Worm (Caenorhabditis elegans) whole organism, L2 larva: ENCODE data around the gene erg-28.
A peak's percentile ranks its signal among the peaks of the same experiment; 100 is the strongest.

Experiments
- C34F6.9 ChIP-seq: fragments of 150-350 bp; optimal IDR thresholded peaks from 2 replicates; lab custom pipeline; 2014; ENCODE audit warnings: missing biosample characterization, missing genetic modification characterization
- F13H6.1 ChIP-seq: sonication (generic microtip); optimal IDR thresholded peaks from 2 replicates; lab custom pipeline; 2016; ENCODE audit warnings: missing genetic modification characterization, missing compliant biosample characterization
- R02D3.7 ChIP-seq: fragments of 150-350 bp; optimal IDR thresholded peaks from 2 replicates; lab custom pipeline; 2014; ENCODE audit warnings: missing biosample characterization, missing genetic modification characterization
- ZK546.5 ChIP-seq: sonication (generic microtip); optimal IDR thresholded peaks from 2 replicates; lab custom pipeline; 2017; ENCODE audit warnings: missing biosample characterization, missing genetic modification characterization
- alr-1 ChIP-seq: fragments of 150-350 bp; optimal IDR thresholded peaks from 2 replicates; lab custom pipeline; 2014; ENCODE audit warnings: missing biosample characterization, missing genetic modification characterization
- aly-2 ChIP-seq: fragments of 150-350 bp; optimal IDR thresholded peaks from 2 replicates; lab custom pipeline; 2014; ENCODE audit warnings: missing biosample characterization, missing genetic modification characterization
- ceh-82 ChIP-seq: fragments of 150-350 bp; optimal IDR thresholded peaks from 2 replicates; lab custom pipeline; 2014; ENCODE audit warnings: missing biosample characterization, missing genetic modification characterization
- crh-2 ChIP-seq: sonication (generic microtip); optimal IDR thresholded peaks from 2 replicates; lab custom pipeline; 2017; ENCODE audit warnings: missing biosample characterization, missing genetic modification characterization
- egl-27 ChIP-seq: sonication (generic microtip); optimal IDR thresholded peaks from 3 replicates; lab custom pipeline; 2017; ENCODE audit warnings: missing biosample characterization, missing genetic modification reagents, missing genetic modification characterization
- elt-1 ChIP-seq: fragments of 150-350 bp; optimal IDR thresholded peaks from 2 replicates; lab custom pipeline; 2014; ENCODE audit warnings: missing biosample characterization, missing genetic modification characterization
- elt-3 ChIP-seq: sonication (generic microtip); optimal IDR thresholded peaks from 2 replicates; lab custom pipeline; 2017; ENCODE audit warnings: missing biosample characterization, missing genetic modification characterization
- fos-1 ChIP-seq: fragments of 150-350 bp; optimal IDR thresholded peaks from 2 replicates; lab custom pipeline; 2014; ENCODE audit warnings: missing biosample characterization, missing genetic modification characterization
- gmeb-1 ChIP-seq: fragments of 150-350 bp; optimal IDR thresholded peaks from 2 replicates; lab custom pipeline; 2014; ENCODE audit warnings: missing biosample characterization, missing genetic modification characterization
- lin-11 ChIP-seq: fragments of 150-350 bp; sonication (generic microtip); optimal IDR thresholded peaks from 2 replicates; lab custom pipeline; 2014; ENCODE audit warnings: missing biosample characterization, missing genetic modification characterization, inconsistent platforms, mixed read lengths
- lin-13 ChIP-seq: fragments of 150-350 bp; optimal IDR thresholded peaks from 2 replicates; lab custom pipeline; 2014; ENCODE audit warnings: missing biosample characterization, missing genetic modification reagents, missing genetic modification characterization
- lsy-2 ChIP-seq, 2 experiments: fragments of 150-350 bp in 1 of 2; sonication (generic microtip) in 1 of 2; optimal IDR thresholded peaks; 2 replicates each; lab custom pipeline; 2014 to 2017; ENCODE audit warnings: missing biosample characterization in 2 of 2, missing genetic modification characterization in 2 of 2
- mab-5 ChIP-seq: fragments of 150-350 bp; optimal IDR thresholded peaks from 2 replicates; lab custom pipeline; 2014; ENCODE audit warnings: missing biosample characterization, missing genetic modification characterization
- mbf-1 ChIP-seq: sonication (generic microtip); optimal IDR thresholded peaks from 2 replicates; lab custom pipeline; 2017; ENCODE audit warnings: missing biosample characterization, missing genetic modification characterization
- nhr-11 ChIP-seq: fragments of 150-350 bp; optimal IDR thresholded peaks from 2 replicates; lab custom pipeline; 2014; ENCODE audit warnings: missing biosample characterization, missing genetic modification characterization
- nhr-12 ChIP-seq: fragments of 150-350 bp; optimal IDR thresholded peaks from 2 replicates; lab custom pipeline; 2014; ENCODE audit warnings: missing biosample characterization, missing genetic modification characterization
- nhr-129 ChIP-seq: fragments of 150-350 bp; optimal IDR thresholded peaks from 2 replicates; lab custom pipeline; 2014; ENCODE audit warnings: missing biosample characterization, missing genetic modification characterization
- nhr-21 ChIP-seq: fragments of 150-350 bp; optimal IDR thresholded peaks from 2 replicates; lab custom pipeline; 2014; ENCODE audit warnings: missing biosample characterization, missing genetic modification characterization
- nhr-23 ChIP-seq: fragments of 150-350 bp; optimal IDR thresholded peaks from 2 replicates; lab custom pipeline; 2014; ENCODE audit warnings: missing biosample characterization, missing genetic modification reagents, missing genetic modification characterization
- nhr-237 ChIP-seq: fragments of 150-350 bp; optimal IDR thresholded peaks from 2 replicates; lab custom pipeline; 2014; ENCODE audit warnings: missing biosample characterization, missing genetic modification characterization
- nhr-77 ChIP-seq: fragments of 150-350 bp; optimal IDR thresholded peaks from 2 replicates; lab custom pipeline; 2014; ENCODE audit warnings: missing biosample characterization, missing genetic modification characterization
- peb-1 ChIP-seq: fragments of 150-350 bp; optimal IDR thresholded peaks from 2 replicates; lab custom pipeline; 2014; ENCODE audit warnings: missing biosample characterization, missing genetic modification characterization
- sem-4 ChIP-seq: fragments of 150-350 bp; optimal IDR thresholded peaks from 2 replicates; lab custom pipeline; 2014; ENCODE audit warnings: missing biosample characterization, missing genetic modification reagents, missing genetic modification characterization
- sma-9 ChIP-seq, 2 experiments: fragments of 150-350 bp in 1 of 2; sonication (generic microtip) in 1 of 2; optimal IDR thresholded peaks; 2 replicates each; lab custom pipeline; 2014 to 2016; ENCODE audit warnings: missing genetic modification characterization in 2 of 2, mild to moderate bottlenecking in 1 of 2, missing biosample characterization in 1 of 2, missing compliant biosample characterization in 1 of 2, missing genetic modification reagents in 1 of 2, moderate library complexity in 1 of 2
- snpc-4 ChIP-seq: fragments of 150-350 bp; optimal IDR thresholded peaks from 2 replicates; lab custom pipeline; 2014; ENCODE audit warnings: missing biosample characterization, missing genetic modification characterization
- unc-39 ChIP-seq: fragments of 150-350 bp; optimal IDR thresholded peaks from 2 replicates; lab custom pipeline; 2014; ENCODE audit warnings: missing biosample characterization, missing genetic modification characterization
- unc-55 ChIP-seq: fragments of 150-350 bp; sonication (generic microtip); optimal IDR thresholded peaks from 3 replicates; lab custom pipeline; 2014; ENCODE audit warnings: missing biosample characterization, missing genetic modification reagents, missing genetic modification characterization
- unc-62 ChIP-seq: fragments of 150-350 bp; optimal IDR thresholded peaks from 2 replicates; lab custom pipeline; 2014; ENCODE audit warnings: missing biosample characterization, missing genetic modification reagents, missing genetic modification characterization
- zag-1 ChIP-seq: fragments of 150-350 bp; optimal IDR thresholded peaks from 2 replicates; lab custom pipeline; 2014; ENCODE audit warnings: missing biosample characterization, missing genetic modification characterization
- ztf-11 ChIP-seq: sonication (generic microtip); optimal IDR thresholded peaks from 2 replicates; lab custom pipeline; 2017; ENCODE audit warnings: missing biosample characterization, missing genetic modification characterization

The erg-28 gene

DNA sequence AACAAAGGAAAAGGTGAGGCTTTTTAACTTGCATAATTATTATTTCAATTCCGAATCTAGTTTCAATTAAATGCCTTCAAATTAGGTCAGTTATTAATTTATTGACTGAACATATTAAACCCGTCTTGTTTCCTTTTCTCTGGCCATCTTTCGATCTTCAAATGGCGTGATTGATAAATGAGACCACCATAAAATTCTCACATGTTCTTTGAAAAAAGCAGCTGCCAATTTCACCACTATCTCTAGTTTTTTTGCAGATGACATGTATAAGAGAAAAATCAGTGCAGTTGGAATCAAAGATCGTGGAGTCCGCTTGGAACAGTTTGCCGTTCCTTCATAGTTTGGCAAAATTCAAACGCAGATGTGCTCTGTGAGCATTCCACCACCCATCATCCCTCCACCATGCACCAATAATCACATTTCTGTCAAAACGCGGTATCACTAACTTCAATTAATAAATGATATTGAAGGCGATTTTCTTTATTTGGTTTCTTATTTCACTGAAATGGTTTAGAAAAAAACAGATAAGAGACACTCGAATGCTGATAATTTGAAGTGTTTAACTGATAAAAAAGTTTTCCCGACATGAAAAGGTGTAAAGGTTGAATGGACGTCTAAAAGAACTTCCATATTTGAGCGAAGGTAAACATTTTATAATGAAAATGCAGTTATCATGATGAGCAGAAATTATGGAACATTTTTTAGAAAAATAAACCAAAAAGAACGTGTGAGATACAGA is 30.7 kb downstream of the erg-28 start:
- peak; percentile 37 for TF ChIP-seq egl-27 (tag; lab: Kevin White, UChicago)
- peak; percentile 51 for TF ChIP-seq fos-1
- TF ChIP-seq gmeb-1, result peak; percentile 34
- peak; percentile 1 for TF ChIP-seq sem-4
- peak; percentile 67 for TF ChIP-seq sma-9 (GFP tag; optimal IDR thresholded peaks at IDR 0.05; lab: Kevin White, UChicago)
- no peak for TF ChIP-seq sma-9 (tag; optimal IDR thresholded peaks at IDR 0.05; lab: Kevin White, UChicago)
- TF ChIP-seq crh-2 (tag; lab: Kevin White, UChicago), result peak; percentile 42
- TF ChIP-seq lin-13, result no peak
- no peak for TF ChIP-seq aly-2 (tag; lab: Kevin White, UChicago)

DNA sequence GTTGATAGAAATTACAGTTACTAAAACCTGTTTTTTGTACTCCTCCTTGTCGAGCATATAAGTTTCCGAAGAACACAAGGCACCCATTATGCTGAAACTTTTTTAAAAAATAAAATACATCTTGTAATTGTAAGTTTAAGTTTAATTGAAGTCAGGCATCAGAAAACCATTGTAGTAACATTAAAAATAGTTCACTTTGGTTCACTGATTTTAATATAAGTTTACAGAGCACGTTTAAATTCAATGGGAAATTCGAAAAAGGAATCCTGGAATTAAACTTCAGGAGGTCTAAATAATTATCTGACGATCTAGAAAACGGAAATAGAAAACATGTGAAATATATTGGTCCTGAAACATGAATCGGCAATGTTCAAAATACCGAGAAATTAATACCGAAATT is 33.2 kb downstream of the erg-28 start, which contains the start of gene gpa-8:
Gene gpa-8 (minus strand): TSS at position 101 of the 400 bp plus-strand sequence.
- TF ChIP-seq crh-2 (tag; lab: Kevin White, UChicago), result no peak
- no peak for TF ChIP-seq peb-1
- TF ChIP-seq, all 48 proteins: peak for 0

DNA sequence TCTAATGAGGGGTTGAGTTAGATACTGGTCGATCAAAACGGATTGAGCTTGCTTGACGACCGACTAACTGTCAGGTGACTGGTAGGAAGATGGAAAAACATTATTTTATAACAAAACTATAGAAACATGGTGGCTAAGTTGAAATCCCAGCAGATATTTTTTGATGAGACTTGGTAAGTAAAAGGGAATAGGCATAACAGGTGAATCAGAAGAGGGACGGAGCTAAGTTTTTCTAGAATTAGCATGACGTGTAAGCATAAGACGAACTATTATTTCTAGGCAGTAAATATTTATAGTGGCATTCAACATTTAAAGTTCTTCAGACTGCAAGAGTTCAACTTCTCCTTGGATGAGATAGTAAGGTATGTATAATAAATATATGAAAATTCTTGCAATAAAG is 37.3 kb downstream of the erg-28 start, which contains the start of gene F56H9.8:
Gene F56H9.8 (plus strand): TSS at position 301 of the 400 bp plus-strand sequence.
- no peak for TF ChIP-seq lin-11
- TF ChIP-seq mab-5 (tag; lab: Kevin White, UChicago), result no peak
- no peak for TF ChIP-seq nhr-23 (tag; lab: Kevin White, UChicago)
- no peak for TF ChIP-seq ZK546.5 (tag; lab: Kevin White, UChicago)
- TF ChIP-seq egl-27 (tag; lab: Kevin White, UChicago), result no peak
- no peak for TF ChIP-seq nhr-21 (tag; lab: Kevin White, UChicago)
- no peak for TF ChIP-seq R02D3.7 (tag; lab: Kevin White, UChicago)
- no peak for TF ChIP-seq nhr-77 (tag; lab: Kevin White, UChicago)
- TF ChIP-seq ztf-11 (tag; lab: Kevin White, UChicago), result no peak
- TF ChIP-seq elt-3, result no peak
- TF ChIP-seq lsy-2 (tag; optimal IDR thresholded peaks at IDR 0.05; lab: Kevin White, UChicago), result no peak
- TF ChIP-seq gmeb-1, result no peak
- no peak for TF ChIP-seq mbf-1 (tag; lab: Kevin White, UChicago)
- no peak for TF ChIP-seq alr-1 (tag; lab: Kevin White, UChicago)

DNA sequence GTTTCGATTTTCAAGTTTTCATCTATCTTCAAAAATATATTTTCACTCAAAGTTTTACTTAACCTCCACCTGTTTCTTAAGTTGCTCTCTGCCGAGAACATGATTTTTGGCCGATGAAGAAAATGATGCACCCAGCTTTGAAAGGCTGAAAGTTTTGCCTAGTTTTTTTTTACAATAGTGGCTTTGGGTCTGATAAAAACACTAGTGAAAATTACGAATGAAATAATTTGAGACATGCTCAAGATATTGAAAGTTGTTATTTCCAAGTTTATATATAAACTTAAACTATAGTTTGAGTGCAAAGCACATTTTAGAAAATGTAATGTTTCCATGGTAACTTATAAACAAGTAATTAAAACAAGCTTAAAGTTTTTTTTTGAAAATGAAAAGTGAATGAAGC is 42.0 kb downstream of the erg-28 start, which contains the start of gene gpa-9:
Gene gpa-9 (minus strand): TSS at position 101 of the 400 bp plus-strand sequence.
- TF ChIP-seq elt-1 (no peak), ceh-82 (tag; lab: Kevin White, UChicago) (no peak), peb-1 (no peak), nhr-21 (tag; lab: Kevin White, UChicago) (no peak), nhr-237 (no peak), unc-39 (tag; lab: Kevin White, UChicago) (no peak), unc-62 (GFP tag; lab: Kevin White, UChicago) (no peak), F13H6.1 (no peak)

DNA sequence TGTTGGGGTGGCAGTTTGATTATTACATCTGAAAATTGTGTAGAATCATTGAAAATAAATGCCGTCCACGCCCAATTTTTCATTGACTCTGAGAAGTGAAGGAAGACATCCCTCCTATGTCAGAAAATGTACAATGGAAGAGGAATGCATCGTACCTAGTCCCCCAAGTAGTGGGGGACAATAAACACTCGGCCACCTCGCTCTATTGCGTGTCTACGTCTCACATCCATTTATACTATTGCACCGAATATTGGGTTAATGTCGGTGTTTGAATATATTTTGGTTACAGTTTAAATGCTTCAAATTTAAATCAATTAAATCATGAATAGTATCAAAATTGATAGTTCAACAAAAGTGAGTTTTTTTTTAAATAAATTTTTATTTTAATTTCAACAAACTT is 42.4 kb downstream of the erg-28 start, which contains the start of gene lin-25:
Gene lin-25 (plus strand): TSS at position 290 of the 400 bp plus-strand sequence.
- TF ChIP-seq nhr-11 (tag; lab: Kevin White, UChicago) (no peak), nhr-129 (tag; lab: Kevin White, UChicago) (peak; percentile 54), unc-55 (GFP tag; lab: Kevin White, UChicago) (peak; percentile 60), fos-1 (peak; percentile 46), lsy-2 (tag; optimal IDR thresholded peaks at IDR 0.05; lab: Kevin White, UChicago) (peak in 1 of 2 experiments; percentile 59), snpc-4 (tag; lab: Kevin White, UChicago) (peak; percentile 20), lin-11 (no peak), ztf-11 (tag; lab: Kevin White, UChicago) (no peak), nhr-12 (no peak), C34F6.9 (tag; lab: Kevin White, UChicago) (peak; percentile 44), zag-1 (tag; lab: Kevin White, UChicago) (peak; percentile 25)
